Fruit fly (Drosophila melanogaster) whole organism, embryonic: ENCODE results near the gene CG10254.

ENCODE experiments used
- Ada2b ChIP-seq: fragments of 200-800 bp; sonication (Bioruptor generic); IDR thresholded peaks from 2 replicates; pipeline ENCODE4 v1.3.6; 2022; ENCODE audit warnings: missing biosample characterization, missing genetic modification characterization
- Antp ChIP-seq: fragments of 200-800 bp; sonication (Bioruptor generic); optimal IDR thresholded peaks from 3 replicates; lab custom pipeline; 2016; ENCODE audit warnings: missing biosample characterization, missing genetic modification characterization
- CG10366 ChIP-seq: fragments of 200-800 bp; sonication (Bioruptor generic); IDR thresholded peaks from 2 replicates; pipeline ENCODE4 v1.3.6; 2022; ENCODE audit warnings: missing biosample characterization, missing genetic modification characterization
- CG12071 ChIP-seq: fragments of 200-800 bp; sonication (Bioruptor generic); optimal IDR thresholded peaks from 3 replicates; lab custom pipeline; 2018; ENCODE audit warnings: missing biosample characterization, mild to moderate bottlenecking, missing genetic modification characterization
- CG12769 ChIP-seq: fragments of 200-800 bp; sonication (Bioruptor generic); optimal IDR thresholded peaks from 2 replicates; lab custom pipeline; 2019; ENCODE audit warnings: missing biosample characterization, mild to moderate bottlenecking, missing genetic modification characterization, moderate library complexity
- CG13624 ChIP-seq: fragments of 200-800 bp; sonication (Bioruptor generic); optimal IDR thresholded peaks from 2 replicates; lab custom pipeline; 2016; ENCODE audit warnings: missing biosample characterization, missing genetic modification characterization
- CG13775 ChIP-seq: fragments of 200-800 bp; sonication (Bioruptor generic); optimal IDR thresholded peaks from 3 replicates; lab custom pipeline; 2017; ENCODE audit warnings: missing biosample characterization, mild to moderate bottlenecking, missing genetic modification characterization
- CG18476 ChIP-seq: fragments of 200-800 bp; sonication (Bioruptor generic); optimal IDR thresholded peaks from 2 replicates; lab custom pipeline; 2016; ENCODE audit warnings: missing biosample characterization, mild to moderate bottlenecking, missing genetic modification characterization
- CG2199 ChIP-seq: fragments of 200-800 bp; sonication (Bioruptor generic); IDR thresholded peaks from 3 replicates; pipeline ENCODE4 v1.3.6; 2022; ENCODE audit warnings: missing biosample characterization, missing genetic modification characterization
- CG2202 ChIP-seq: fragments of 200-800 bp; sonication (Bioruptor generic); optimal IDR thresholded peaks from 2 replicates; lab custom pipeline; 2018; ENCODE audit warnings: missing biosample characterization, mild to moderate bottlenecking, missing genetic modification characterization
- CG34422 ChIP-seq: fragments of 200-800 bp; sonication (Bioruptor generic); IDR thresholded peaks from 3 replicates; pipeline ENCODE4 v1.3.6; 2022; ENCODE audit warnings: missing biosample characterization, missing genetic modification characterization
- CG3995 ChIP-seq: fragments of 200-800 bp; sonication (Bioruptor generic); optimal IDR thresholded peaks from 3 replicates; lab custom pipeline; 2016; ENCODE audit warnings: missing biosample characterization, missing genetic modification characterization
- CG4282 ChIP-seq: fragments of 200-800 bp; sonication (Bioruptor generic); optimal IDR thresholded peaks from 2 replicates; lab custom pipeline; 2016; ENCODE audit warnings: missing biosample characterization, missing genetic modification characterization
- CG4404 ChIP-seq: fragments of 200-800 bp; sonication (Bioruptor generic); IDR thresholded peaks from 2 replicates; pipeline ENCODE4 v1.3.6; 2022; ENCODE audit warnings: missing biosample characterization, missing genetic modification characterization
- CG4617 ChIP-seq: fragments of 200-800 bp; sonication (Bioruptor generic); optimal IDR thresholded peaks from 3 replicates; lab custom pipeline; 2016; ENCODE audit warnings: missing biosample characterization, missing genetic modification characterization, borderline replicate concordance
- CG5245 ChIP-seq: fragments of 200-800 bp; sonication (Bioruptor generic); optimal IDR thresholded peaks from 3 replicates; lab custom pipeline; 2016; ENCODE audit warnings: missing biosample characterization, missing genetic modification characterization
- CG7745 ChIP-seq: fragments of 200-800 bp; sonication (Bioruptor generic); optimal IDR thresholded peaks from 2 replicates; lab custom pipeline; 2018; ENCODE audit warnings: missing biosample characterization, mild to moderate bottlenecking, missing genetic modification characterization, moderate library complexity
- CG7839 ChIP-seq: fragments of 200-800 bp; sonication (Bioruptor generic); optimal IDR thresholded peaks from 3 replicates; lab custom pipeline; 2018; ENCODE audit warnings: missing biosample characterization, mild to moderate bottlenecking, missing genetic modification characterization, moderate library complexity
- CG8281 ChIP-seq: fragments of 200-800 bp; sonication (Bioruptor generic); optimal IDR thresholded peaks from 2 replicates; lab custom pipeline; 2018; ENCODE audit warnings: missing biosample characterization, mild to moderate bottlenecking, missing genetic modification characterization, moderate library complexity
- CG8924 ChIP-seq: fragments of 200-800 bp; optimal IDR thresholded peaks from 3 replicates; lab custom pipeline; 2019; ENCODE audit warnings: missing biosample characterization, mild to moderate bottlenecking, missing genetic modification characterization, moderate library complexity
- CHES-1-like ChIP-seq: fragments of 200-800 bp; sonication (Bioruptor generic); optimal IDR thresholded peaks from 2 replicates; lab custom pipeline; 2016; ENCODE audit warnings: missing biosample characterization, missing genetic modification characterization
- D ChIP-seq, 2 experiments: fragments of 200-800 bp in 1 of 2; fragments of >200 bp in 1 of 2; sonication (Bioruptor generic) in 1 of 2; optimal IDR thresholded peaks; 2 replicates in 1 of 2; 3 replicates in 1 of 2; lab custom pipeline; 2017; ENCODE audit warnings: mild to moderate bottlenecking in 1 of 2, missing biosample characterization in 1 of 2, missing genetic modification characterization in 1 of 2, missing genetic modification reagents in 1 of 2
- Hr3 ChIP-seq: fragments of 200-800 bp; sonication (Bioruptor generic); optimal IDR thresholded peaks from 3 replicates; lab custom pipeline; 2016; ENCODE audit warnings: missing biosample characterization, missing genetic modification characterization
- Mrtf ChIP-seq: fragments of 200-800 bp; sonication (Bioruptor generic); IDR thresholded peaks from 3 replicates; pipeline ENCODE4 v1.3.6; 2022; ENCODE audit warnings: missing biosample characterization, missing genetic modification characterization
- NFAT ChIP-seq: fragments of 200-800 bp; sonication (Bioruptor generic); IDR thresholded peaks from 2 replicates; pipeline ENCODE4 v1.3.6; 2022; ENCODE audit warnings: missing biosample characterization, missing genetic modification characterization
- NfI ChIP-seq: fragments of 200-800 bp; sonication (Bioruptor generic); optimal IDR thresholded peaks from 3 replicates; lab custom pipeline; 2018; ENCODE audit warnings: missing biosample characterization, mild to moderate bottlenecking, missing genetic modification characterization, moderate library complexity
- Opbp ChIP-seq: fragments of 200-800 bp; sonication (Bioruptor generic); IDR thresholded peaks from 3 replicates; pipeline ENCODE4 v1.3.6; 2022; ENCODE audit warnings: missing biosample characterization, missing genetic modification characterization; ENCODE audit not compliant: partially characterized antibody
- Tbp ChIP-seq: fragments of >200 bp; optimal IDR thresholded peaks from 2 replicates; lab custom pipeline; 2018; ENCODE audit warnings: missing biosample characterization, missing genetic modification characterization
- abd-A ChIP-seq: fragments of 200-800 bp; sonication (Bioruptor generic); optimal IDR thresholded peaks from 3 replicates; lab custom pipeline; 2019; ENCODE audit warnings: missing biosample characterization, mild to moderate bottlenecking, missing genetic modification characterization, moderate library complexity
- croc ChIP-seq: fragments of 200-800 bp; sonication (Bioruptor generic); conservative IDR thresholded peaks from 3 replicates; pipeline ENCODE4 v1.3.6; 2022; ENCODE audit warnings: missing biosample characterization, missing genetic modification characterization
- dan ChIP-seq: fragments of 200-800 bp; sonication (Bioruptor generic); IDR thresholded peaks from 2 replicates; pipeline ENCODE4 v1.3.6; 2022; ENCODE audit warnings: missing biosample characterization, missing genetic modification characterization
- dm ChIP-seq: fragments of 200-800 bp; sonication (Bioruptor generic); optimal IDR thresholded peaks from 3 replicates; lab custom pipeline; 2016; ENCODE audit warnings: missing biosample characterization, missing genetic modification characterization
- exex ChIP-seq: fragments of 200-800 bp; sonication (Bioruptor generic); optimal IDR thresholded peaks from 4 replicates; lab custom pipeline; 2018; ENCODE audit warnings: missing biosample characterization, mild to moderate bottlenecking, missing genetic modification characterization, moderate library complexity
- fu2 ChIP-seq: fragments of 200-800 bp; sonication (Bioruptor generic); optimal IDR thresholded peaks from 2 replicates; lab custom pipeline; 2016; ENCODE audit warnings: missing biosample characterization, missing genetic modification characterization
- gfzf ChIP-seq: fragments of 200-800 bp; sonication (Bioruptor generic); optimal IDR thresholded peaks from 2 replicates; lab custom pipeline; 2016; ENCODE audit warnings: missing biosample characterization, mild to moderate bottlenecking, missing genetic modification characterization, moderate library complexity
- gro ChIP-seq: fragments of 200-800 bp; sonication (Bioruptor generic); optimal IDR thresholded peaks from 2 replicates; lab custom pipeline; 2016; ENCODE audit warnings: missing biosample characterization, missing genetic modification characterization
- lola ChIP-seq, 3 experiments: fragments of >200 bp in 2 of 3; fragments of 200-800 bp in 1 of 3; sonication (Bioruptor generic) in 1 of 3; optimal IDR thresholded peaks; 2 replicates each; lab custom pipeline; 2017 to 2019; ENCODE audit warnings: missing biosample characterization in 3 of 3, missing genetic modification characterization in 3 of 3, mild to moderate bottlenecking in 1 of 3, moderate library complexity in 1 of 3
- nerfin-1 ChIP-seq: fragments of 200-800 bp; sonication (Bioruptor generic); optimal IDR thresholded peaks from 3 replicates; lab custom pipeline; 2019; ENCODE audit warnings: missing biosample characterization, mild to moderate bottlenecking, missing genetic modification characterization, moderate library complexity
- nom ChIP-seq: fragments of 200-800 bp; sonication (Bioruptor generic); optimal IDR thresholded peaks from 2 replicates; lab custom pipeline; 2017; ENCODE audit warnings: missing biosample characterization, missing genetic modification characterization, mild to moderate bottlenecking, moderate library complexity, missing genetic modification reagents
- otp ChIP-seq: fragments of 200-800 bp; sonication (Bioruptor generic); IDR thresholded peaks from 3 replicates; pipeline ENCODE4, ENCODE4 v1.3.6; 2022; ENCODE audit warnings: missing biosample characterization, missing genetic modification characterization
- pb ChIP-seq: fragments of 200-800 bp; sonication (Bioruptor generic); optimal IDR thresholded peaks from 3 replicates; lab custom pipeline; 2016; ENCODE audit warnings: missing biosample characterization, missing genetic modification characterization
- schlank ChIP-seq: fragments of 200-800 bp; sonication (Bioruptor generic); optimal IDR thresholded peaks from 2 replicates; lab custom pipeline; 2018; ENCODE audit warnings: missing biosample characterization, mild to moderate bottlenecking, missing genetic modification characterization
- seq ChIP-seq: fragments of 200-800 bp; sonication (Bioruptor generic); IDR thresholded peaks from 2 replicates; pipeline ENCODE4 v1.3.6; 2022; ENCODE audit warnings: missing biosample characterization, missing genetic modification characterization
- sob ChIP-seq: fragments of 200-800 bp; sonication (Bioruptor generic); IDR thresholded peaks from 2 replicates; pipeline ENCODE4 v1.3.6; 2022; ENCODE audit warnings: missing biosample characterization, missing genetic modification characterization
- stc ChIP-seq: fragments of 200-800 bp; sonication (Bioruptor generic); IDR thresholded peaks from 2 replicates; pipeline ENCODE4 v1.3.6; 2022; ENCODE audit warnings: missing biosample characterization, missing genetic modification characterization
- stwl ChIP-seq: fragments of 200-800 bp; sonication (Bioruptor generic); optimal IDR thresholded peaks from 3 replicates; lab custom pipeline; 2018; ENCODE audit warnings: missing biosample characterization, mild to moderate bottlenecking, missing genetic modification characterization, moderate library complexity
- tap ChIP-seq: fragments of 200-800 bp; optimal IDR thresholded peaks from 3 replicates; lab custom pipeline; 2019; ENCODE audit warnings: missing biosample characterization, mild to moderate bottlenecking, missing genetic modification characterization, moderate library complexity
- tin ChIP-seq: fragments of 200-800 bp; sonication (Bioruptor generic); optimal IDR thresholded peaks from 3 replicates; lab custom pipeline; 2016; ENCODE audit warnings: missing biosample characterization, missing genetic modification characterization

CG10254 gene

dm6 chr3R:23669401-23670216 lies 25.2 kb downstream of the CG10254 start, which contains the start of gene CG31145 (continued):
- peak; percentile 99 for TF ChIP-seq croc (GFP tag; lab: Robert Waterston, UW)
- TF ChIP-seq CG5245 (GFP tag; lab: Kevin White, UChicago) = peak; percentile 99
- TF ChIP-seq CG12071 (GFP tag; lab: Kevin White, UChicago) = peak; percentile 99
- TF ChIP-seq otp (GFP tag; lab: Robert Waterston, UW) = peak; percentile 97
- TF ChIP-seq seq (GFP tag; lab: Robert Waterston, UW) = peak; percentile 99
- peak; percentile 95 for TF ChIP-seq nom (GFP tag; lab: Kevin White, UChicago)
- TF ChIP-seq CG8924 (tag; lab: Kevin White, UChicago) = peak; percentile 100
- peak; percentile 98 for TF ChIP-seq CG4404 (GFP tag; lab: Robert Waterston, UW)
- peak; percentile 99 for TF ChIP-seq CG2199 (GFP tag; lab: Robert Waterston, UW)
- peak; percentile 96 for TF ChIP-seq CG2202 (tag; lab: Kevin White, UChicago)
- peak; percentile 93 for TF ChIP-seq exex (tag; lab: Kevin White, UChicago)
- no peak for TF ChIP-seq Tbp (GFP tag; lab: Kevin White, UChicago)
- peak; percentile 98 for TF ChIP-seq Mrtf
- TF ChIP-seq stwl = peak; percentile 31
- peak; percentile 37 for TF ChIP-seq CG7745 (tag; lab: Kevin White, UChicago)
- TF ChIP-seq gfzf (GFP tag; lab: Kevin White, UChicago) = peak; percentile 41
- TF ChIP-seq gro (GFP tag; lab: Kevin White, UChicago) = peak; percentile 100
- TF ChIP-seq Ada2b (GFP tag; lab: Robert Waterston, UW) = peak; percentile 98
- TF ChIP-seq D (optimal IDR thresholded peaks at IDR 0.05; lab: Kevin White, UChicago) = no peak
- TF ChIP-seq D (GFP tag; optimal IDR thresholded peaks at IDR 0.05; lab: Kevin White, UChicago) = peak; percentile 100
- TF ChIP-seq schlank (tag; lab: Kevin White, UChicago) = peak; percentile 98
- TF ChIP-seq NfI (GFP tag; lab: Kevin White, UChicago) = peak; percentile 99
- peak; percentile 89 for TF ChIP-seq dan (GFP tag; lab: Robert Waterston, UW)
- TF ChIP-seq CG10366 (GFP tag; lab: Robert Waterston, UW) = peak; percentile 99
- TF ChIP-seq abd-A (tag; lab: Kevin White, UChicago) = peak; percentile 95
- TF ChIP-seq Hr3 (GFP tag; lab: Kevin White, UChicago) = peak; percentile 100
- TF ChIP-seq nerfin-1 (tag; lab: Kevin White, UChicago) = peak; percentile 98
- peak; percentile 99 for TF ChIP-seq CG34422 (GFP tag; lab: Robert Waterston, UW)
- TF ChIP-seq CG13775 (GFP tag; lab: Kevin White, UChicago) = peak; percentile 100
- peak; percentile 96 for TF ChIP-seq NFAT
- TF ChIP-seq pb (GFP tag; lab: Kevin White, UChicago) = peak; percentile 99
- TF ChIP-seq dm (GFP tag; lab: Kevin White, UChicago) = peak; percentile 99
- peak; percentile 89 for TF ChIP-seq CG3995
- TF ChIP-seq tin = peak; percentile 99
- TF ChIP-seq stc (GFP tag; lab: Robert Waterston, UW) = peak; percentile 99
- peak; percentile 99 for TF ChIP-seq CG12769 (tag; lab: Kevin White, UChicago)
- TF ChIP-seq CHES-1-like (GFP tag; lab: Kevin White, UChicago) = peak; percentile 100
- TF ChIP-seq CG8281 = peak; percentile 95
- TF ChIP-seq CG4617 (GFP tag; lab: Kevin White, UChicago) = peak; percentile 99
- TF ChIP-seq Opbp (GFP tag; lab: Robert Waterston, UW) = no peak
- peak; percentile 99 for TF ChIP-seq CG4282 (GFP tag; lab: Kevin White, UChicago)
- peak; percentile 99 for TF ChIP-seq fu2 (GFP tag; lab: Kevin White, UChicago)
- peak in 1 of 3 experiments; percentile 98 for TF ChIP-seq lola (GFP tag; optimal IDR thresholded peaks at IDR 0.05; lab: Kevin White, UChicago)
- peak; percentile 100 for TF ChIP-seq CG7839 (tag; lab: Kevin White, UChicago)
- peak; percentile 99 for TF ChIP-seq CG18476 (GFP tag; lab: Kevin White, UChicago)
- TF ChIP-seq Antp (GFP tag; lab: Kevin White, UChicago) = peak; percentile 99
- TF ChIP-seq sob (GFP tag; lab: Robert Waterston, UW) = peak; percentile 99
- peak; percentile 99 for TF ChIP-seq tap
- TF ChIP-seq CG13624 (GFP tag; lab: Kevin White, UChicago) = peak; percentile 100
